Fruit fly (Drosophila melanogaster) S2 (cell line): ENCODE data around the gene Usp14.

Source experiments
- CG8478 ChIP-seq: fragments of >200 bp; optimal IDR thresholded peaks from 2 replicates; lab custom pipeline; 2018
- CTCF ChIP-seq, 2 experiments: fragments of >200 bp; optimal IDR thresholded peaks; 2 replicates each; lab custom pipeline; 2018

DNA sequence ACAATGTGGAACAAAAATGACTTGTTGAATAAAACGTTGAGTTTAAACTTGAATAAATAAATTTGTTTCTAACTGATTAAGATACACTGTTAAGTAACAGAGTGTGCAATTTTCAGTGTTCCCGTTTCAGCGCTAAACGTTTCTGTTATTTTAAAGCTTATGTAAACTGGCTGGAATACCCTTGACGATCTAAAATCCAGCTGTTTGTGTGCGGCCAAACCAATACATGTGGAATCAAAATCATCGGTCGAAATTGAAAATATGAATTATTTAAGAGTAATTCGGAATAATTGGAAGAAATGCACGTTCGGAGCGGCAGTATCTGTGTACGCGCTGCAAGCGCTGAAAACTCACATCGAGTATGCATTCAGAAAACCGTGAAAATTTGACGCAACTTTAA, 44.3 kb downstream of the Usp14 start, which contains the start of gene Mulk:
- TF ChIP-seq CG8478 (lab: Kevin White, UChicago) (no peak), CTCF (optimal IDR thresholded peaks at IDR 0.05; lab: Kevin White, UChicago) (no peak)
